Worm (Caenorhabditis elegans): ENCODE results near the gene rev-3.
A peak's percentile ranks its signal among the peaks of the same experiment; 100 is the strongest.

Gene rev-3

DNA sequence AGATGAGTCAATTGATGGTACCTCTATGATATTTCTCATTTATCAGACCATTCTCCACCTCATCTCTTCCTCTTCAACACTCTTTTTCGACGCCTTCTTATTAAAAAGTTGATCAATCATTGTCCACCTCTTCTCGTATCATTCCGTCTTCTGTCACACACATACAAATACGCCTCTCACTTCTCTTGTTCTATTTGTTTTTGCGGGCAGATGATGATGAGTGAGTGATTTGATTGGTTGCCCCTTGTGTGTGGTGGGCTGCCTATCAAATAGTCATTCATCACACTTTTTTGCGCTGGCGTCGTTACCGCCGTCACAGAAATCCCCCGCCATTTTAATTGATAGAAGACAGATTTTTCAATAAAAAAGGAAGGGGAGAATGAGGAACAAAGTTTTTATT, 22.2 kb upstream of the rev-3 start:
- TF ChIP-seq pag-3 (tag; optimal IDR thresholded peaks at IDR 0.05; ENCODE audit: borderline replicate concordance) (no peak), unc-55 (GFP tag; optimal IDR thresholded peaks at IDR 0.05) (peak; percentile 79), unc-42 (tag; optimal IDR thresholded peaks at IDR 0.05) (no peak), nfya-1 (tag; optimal IDR thresholded peaks at IDR 0.05) (peak; percentile 57), hlh-30 (tag; optimal IDR thresholded peaks at IDR 0.05; ENCODE audit: insufficient read depth) (no peak), C08G9.2 (tag; optimal IDR thresholded peaks at IDR 0.05) (no peak), eyg-1 (tag; optimal IDR thresholded peaks at IDR 0.05) (no peak), fkh-10 (GFP tag; optimal IDR thresholded peaks at IDR 0.05) (no peak), ahr-1 (tag; optimal IDR thresholded peaks at IDR 0.05) (no peak), hlh-15 (tag; optimal IDR thresholded peaks at IDR 0.05) (no peak), ceh-2 (tag; optimal IDR thresholded peaks at IDR 0.05) (no peak), K02D7.2 (tag; optimal IDR thresholded peaks at IDR 0.05) (no peak), syd-9 (tag; optimal IDR thresholded peaks at IDR 0.05) (no peak), che-1 (tag; optimal IDR thresholded peaks at IDR 0.05) (no peak), pha-4 (tag; optimal IDR thresholded peaks at IDR 0.05) (no peak), ceh-14 (tag; optimal IDR thresholded peaks at IDR 0.05) (no peak)

DNA sequence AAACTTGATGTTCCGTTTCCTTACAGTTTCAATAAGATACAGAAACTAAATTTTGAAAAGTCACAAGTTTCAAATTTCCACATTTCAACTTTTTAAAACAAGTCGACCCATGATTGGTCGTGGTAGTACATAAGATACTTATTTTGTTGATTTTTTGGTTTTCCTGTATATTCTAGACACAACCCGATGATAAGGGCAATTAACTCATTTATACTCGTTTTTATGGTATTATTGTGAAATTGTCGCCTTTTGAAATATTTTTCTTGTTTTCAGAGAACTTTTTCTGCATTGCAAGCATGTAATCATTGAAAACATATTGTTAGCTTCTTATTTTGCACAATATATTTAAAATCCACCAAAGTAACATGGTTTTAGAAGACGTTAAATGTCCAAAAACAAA, 21.5 kb upstream of the rev-3 start:
- TF ChIP-seq unc-3 (GFP tag; conservative IDR thresholded peaks at IDR 0.05) (no peak), unc-3 (tag; optimal IDR thresholded peaks at IDR 0.05) (no peak), hlh-6 (tag; optimal IDR thresholded peaks at IDR 0.05) (no peak), tbx-2 (tag; optimal IDR thresholded peaks at IDR 0.05) (no peak), nhr-232 (tag; optimal IDR thresholded peaks at IDR 0.05) (no peak), pros-1 (tag; optimal IDR thresholded peaks at IDR 0.05) (no peak), elt-2 (tag; optimal IDR thresholded peaks at IDR 0.05) (no peak), pha-2 (tag; optimal IDR thresholded peaks at IDR 0.05) (no peak)

ce11 chrIII:5810012-5810411, 19.6 kb upstream of the rev-3 start:
- no peak for TF ChIP-seq pha-2 (tag; optimal IDR thresholded peaks at IDR 0.05)
- no peak for TF ChIP-seq npax-4 (tag; optimal IDR thresholded peaks at IDR 0.05)
- no peak for TF ChIP-seq pag-3 (tag; optimal IDR thresholded peaks at IDR 0.05; ENCODE audit: borderline replicate concordance)
- TF ChIP-seq hlh-13 (GFP tag; optimal IDR thresholded peaks at IDR 0.05): no peak
- TF ChIP-seq zip-5 (tag; optimal IDR thresholded peaks at IDR 0.05): no peak
- no peak for TF ChIP-seq ceh-14 (tag; optimal IDR thresholded peaks at IDR 0.05)
- TF ChIP-seq rnt-1 (tag; optimal IDR thresholded peaks at IDR 0.05): no peak
- no peak for TF ChIP-seq ahr-1 (tag; optimal IDR thresholded peaks at IDR 0.05)
- no peak for TF ChIP-seq madf-2 (tag; optimal IDR thresholded peaks at IDR 0.05)
- TF ChIP-seq ets-4 (tag; optimal IDR thresholded peaks at IDR 0.05): no peak

DNA sequence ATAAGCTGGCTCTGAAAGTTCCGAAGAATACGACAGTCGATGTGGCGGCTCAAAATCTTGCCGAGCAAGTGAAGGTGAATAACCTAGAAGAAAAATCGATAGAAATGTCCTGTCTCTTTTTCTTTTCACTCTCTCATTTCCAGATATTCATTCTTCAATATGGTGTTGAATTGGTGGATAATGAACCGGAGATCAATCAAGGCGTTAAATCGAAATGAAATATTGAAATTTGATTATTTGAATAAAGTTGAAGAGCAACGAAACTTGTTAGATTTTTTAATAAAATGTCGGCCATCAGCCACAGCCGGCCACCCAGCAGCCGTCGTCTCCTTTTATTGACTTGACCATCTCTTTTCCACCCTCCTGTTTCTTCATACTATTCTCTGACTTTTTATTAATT, 16.3 kb upstream of the rev-3 start, which contains the start of gene R12B2.2:
TSS of gene R12B2.2 (plus strand) at position 301 of the 400 bp plus-strand sequence.
- TF ChIP-seq K02D7.2 (tag; optimal IDR thresholded peaks at IDR 0.05) (no peak), ceh-48 (tag; optimal IDR thresholded peaks at IDR 0.05) (peak; percentile 1)

- no peak for TF ChIP-seq pha-4 (tag; optimal IDR thresholded peaks at IDR 0.05)
- TF ChIP-seq unc-86 (tag; optimal IDR thresholded peaks at IDR 0.05): no peak
- no peak for TF ChIP-seq hlh-8 (tag; optimal IDR thresholded peaks at IDR 0.05)
- no peak for TF ChIP-seq pax-1 (tag; optimal IDR thresholded peaks at IDR 0.05)
- no peak for TF ChIP-seq ceh-45 (GFP tag; IDR thresholded peaks at IDR 0.05)
- no peak for TF ChIP-seq ets-4 (tag; optimal IDR thresholded peaks at IDR 0.05)
- TF ChIP-seq K02D7.2 (tag; optimal IDR thresholded peaks at IDR 0.05): no peak
- no peak for TF ChIP-seq hlh-13 (GFP tag; optimal IDR thresholded peaks at IDR 0.05)
- no peak for TF ChIP-seq sox-4 (tag; optimal IDR thresholded peaks at IDR 0.05)
- TF ChIP-seq lin-11 (tag; optimal IDR thresholded peaks at IDR 0.05): no peak
- TF ChIP-seq Y22D7AL.16 (tag; optimal IDR thresholded peaks at IDR 0.05): no peak
- TF ChIP-seq T23F11.4 (GFP tag; optimal IDR thresholded peaks at IDR 0.05): no peak
- no peak for TF ChIP-seq npax-4 (tag; optimal IDR thresholded peaks at IDR 0.05)
- TF ChIP-seq elt-2 (tag; optimal IDR thresholded peaks at IDR 0.05): no peak
- TF ChIP-seq F13H6.1 (tag; optimal IDR thresholded peaks at IDR 0.05): no peak
- no peak for TF ChIP-seq lim-6 (tag; optimal IDR thresholded peaks at IDR 0.05)
- TF ChIP-seq mec-3 (tag; optimal IDR thresholded peaks at IDR 0.05; ENCODE audit: borderline replicate concordance): no peak
- no peak for TF ChIP-seq zip-5 (tag; optimal IDR thresholded peaks at IDR 0.05)
- TF ChIP-seq dve-1 (tag; optimal IDR thresholded peaks at IDR 0.05): no peak
Observed at ce11 chrIII:5805273-5805672, 14.8 kb upstream of the rev-3 start, which contains the start of gene R12B2.3. R12B2.3 (plus strand) TSS chrIII:5805573.
